Fruit fly (Drosophila melanogaster) whole organism, embryonic: ENCODE data around the gene CG14194.

Experiments
- ATbp ChIP-seq: fragments of 200-800 bp; sonication (Bioruptor generic); optimal IDR thresholded peaks from 2 replicates; lab custom pipeline; 2017; ENCODE audit warnings: missing biosample characterization, mild to moderate bottlenecking, missing genetic modification characterization, missing genetic modification reagents
- Aef1 ChIP-seq: fragments of 200-800 bp; sonication (Bioruptor generic); IDR thresholded peaks from 3 replicates; pipeline ENCODE4 v1.3.6; 2022; ENCODE audit warnings: missing biosample characterization, missing genetic modification characterization
- CG10366 ChIP-seq: fragments of 200-800 bp; sonication (Bioruptor generic); IDR thresholded peaks from 2 replicates; pipeline ENCODE4 v1.3.6; 2022; ENCODE audit warnings: missing biosample characterization, missing genetic modification characterization
- CG11456 ChIP-seq: fragments of 200-800 bp; sonication (Bioruptor generic); IDR thresholded peaks from 3 replicates; pipeline ENCODE4 v1.3.6; 2022; ENCODE audit warnings: missing biosample characterization, missing genetic modification characterization
- CG12219 ChIP-seq: fragments of 200-800 bp; sonication (Bioruptor generic); optimal IDR thresholded peaks from 3 replicates; lab custom pipeline; 2018; ENCODE audit warnings: missing biosample characterization, mild to moderate bottlenecking, missing genetic modification characterization
- CG12942 ChIP-seq: fragments of 200-800 bp; sonication (Bioruptor generic); optimal IDR thresholded peaks from 3 replicates; lab custom pipeline; 2016; ENCODE audit warnings: missing biosample characterization, missing genetic modification characterization
- CG14860 ChIP-seq: fragments of 200-800 bp; sonication (Bioruptor generic); IDR thresholded peaks from 3 replicates; pipeline ENCODE4 v1.3.6; 2022; ENCODE audit warnings: missing biosample characterization, missing genetic modification characterization; ENCODE audit not compliant: partially characterized antibody
- CG15479 ChIP-seq: fragments of 200-800 bp; sonication (Bioruptor generic); optimal IDR thresholded peaks from 3 replicates; lab custom pipeline; 2019; ENCODE audit warnings: missing biosample characterization, mild to moderate bottlenecking, missing genetic modification characterization, moderate library complexity
- CG15601 ChIP-seq: fragments of 200-800 bp; sonication (Bioruptor generic); optimal IDR thresholded peaks from 3 replicates; lab custom pipeline; 2019; ENCODE audit warnings: missing biosample characterization, mild to moderate bottlenecking, missing genetic modification characterization, moderate library complexity
- CG17612 ChIP-seq: fragments of 200-800 bp; sonication (Bioruptor generic); IDR thresholded peaks from 2 replicates; pipeline ENCODE4 v1.3.6; 2022; ENCODE audit warnings: missing biosample characterization, missing genetic modification characterization
- CG1832 ChIP-seq: fragments of 200-800 bp; sonication (Bioruptor generic); optimal IDR thresholded peaks from 2 replicates; lab custom pipeline; 2017; ENCODE audit warnings: missing biosample characterization, mild to moderate bottlenecking, missing genetic modification characterization, inconsistent platforms
- CG18599 ChIP-seq: fragments of 200-800 bp; sonication (Bioruptor generic); optimal IDR thresholded peaks from 3 replicates; lab custom pipeline; 2017; ENCODE audit warnings: missing biosample characterization, missing genetic modification characterization, mild to moderate bottlenecking, moderate library complexity, missing genetic modification reagents
- CG30431 ChIP-seq: fragments of 200-800 bp; sonication (Bioruptor generic); optimal IDR thresholded peaks from 2 replicates; lab custom pipeline; 2017; ENCODE audit warnings: missing biosample characterization, missing genetic modification characterization
- CG31365 ChIP-seq: fragments of 200-800 bp; sonication (Bioruptor generic); optimal IDR thresholded peaks from 2 replicates; lab custom pipeline; 2018; ENCODE audit warnings: missing biosample characterization, mild to moderate bottlenecking, missing genetic modification characterization
- CG4820 ChIP-seq: fragments of 200-800 bp; sonication (Bioruptor generic); optimal IDR thresholded peaks from 3 replicates; lab custom pipeline; 2016; ENCODE audit warnings: missing biosample characterization, missing genetic modification characterization
- CG6254 ChIP-seq: fragments of 200-800 bp; sonication (Bioruptor generic); optimal IDR thresholded peaks from 3 replicates; lab custom pipeline; 2017; ENCODE audit warnings: mild to moderate bottlenecking, missing biosample characterization, missing genetic modification reagents, missing genetic modification characterization
- CG7839 ChIP-seq: fragments of 200-800 bp; sonication (Bioruptor generic); optimal IDR thresholded peaks from 3 replicates; lab custom pipeline; 2018; ENCODE audit warnings: missing biosample characterization, mild to moderate bottlenecking, missing genetic modification characterization, moderate library complexity
- CG8290 ChIP-seq, 3 experiments: fragments of 200-800 bp; sonication (Bioruptor generic); optimal IDR thresholded peaks; 2 replicates each; lab custom pipeline; 2016 to 2019; ENCODE audit warnings: missing biosample characterization in 3 of 3, missing genetic modification characterization in 3 of 3, mild to moderate bottlenecking in 2 of 3, moderate library complexity in 1 of 3
- CHES-1-like ChIP-seq: fragments of 200-800 bp; sonication (Bioruptor generic); optimal IDR thresholded peaks from 2 replicates; lab custom pipeline; 2016; ENCODE audit warnings: missing biosample characterization, missing genetic modification characterization
- Dref ChIP-seq: fragments of 200-800 bp; sonication (Bioruptor generic); IDR thresholded peaks from 2 replicates; pipeline ENCODE4 v1.3.6; 2022; ENCODE audit warnings: missing biosample characterization, missing genetic modification characterization
- GATAe ChIP-seq: fragments of 200-800 bp; sonication (Bioruptor generic); conservative IDR thresholded peaks from 2 replicates; pipeline ENCODE4 v1.3.6; 2022; ENCODE audit warnings: missing biosample characterization, missing genetic modification characterization
- HmgD ChIP-seq: fragments of 200-800 bp; sonication (Bioruptor generic); optimal IDR thresholded peaks from 3 replicates; lab custom pipeline; 2016; ENCODE audit warnings: missing biosample characterization, missing genetic modification characterization
- Hmr ChIP-seq: fragments of 200-800 bp; sonication (Bioruptor generic); optimal IDR thresholded peaks from 3 replicates; lab custom pipeline; 2017; ENCODE audit warnings: mild to moderate bottlenecking, missing biosample characterization, missing genetic modification reagents, missing genetic modification characterization
- Lpt ChIP-seq: fragments of >200 bp; optimal IDR thresholded peaks from 2 replicates; lab custom pipeline; 2018; ENCODE audit warnings: missing biosample characterization, missing genetic modification characterization
- Ptx1 ChIP-seq: fragments of 200-800 bp; sonication (Bioruptor generic); IDR thresholded peaks from 2 replicates; pipeline ENCODE4 v1.3.6; 2022; ENCODE audit warnings: missing biosample characterization, missing genetic modification characterization
- Ravus ChIP-seq: fragments of 200-800 bp; sonication (Bioruptor generic); IDR thresholded peaks from 2 replicates; pipeline ENCODE4 v1.3.6; 2022; ENCODE audit warnings: missing biosample characterization, missing genetic modification characterization
- Side ChIP-seq: fragments of 200-800 bp; sonication (Bioruptor generic); optimal IDR thresholded peaks from 2 replicates; lab custom pipeline; 2016; ENCODE audit warnings: missing biosample characterization, missing genetic modification characterization
- Sox100B ChIP-seq: fragments of 200-800 bp; sonication (Bioruptor generic); optimal IDR thresholded peaks from 3 replicates; lab custom pipeline; 2018; ENCODE audit warnings: missing biosample characterization, mild to moderate bottlenecking, missing genetic modification characterization
- Taf1 ChIP-seq: fragments of 200-800 bp; sonication (Bioruptor generic); IDR thresholded peaks from 2 replicates; pipeline ENCODE4 v1.3.6; 2022; ENCODE audit warnings: missing biosample characterization, missing genetic modification characterization
- crc ChIP-seq: fragments of 200-800 bp; sonication (Bioruptor generic); optimal IDR thresholded peaks from 2 replicates; lab custom pipeline; 2016; ENCODE audit warnings: missing biosample characterization, missing genetic modification characterization
- dmrt11E ChIP-seq: fragments of 200-800 bp; sonication (Bioruptor generic); optimal IDR thresholded peaks from 3 replicates; lab custom pipeline; 2018; ENCODE audit warnings: missing biosample characterization, mild to moderate bottlenecking, missing genetic modification characterization, moderate library complexity
- grau ChIP-seq: fragments of 200-800 bp; optimal IDR thresholded peaks from 3 replicates; lab custom pipeline; 2019; ENCODE audit warnings: missing biosample characterization, mild to moderate bottlenecking, missing genetic modification characterization, moderate library complexity
- ham ChIP-seq: fragments of 200-800 bp; sonication (Bioruptor generic); IDR thresholded peaks from 2 replicates; pipeline ENCODE4 v1.3.6; 2022; ENCODE audit warnings: missing biosample characterization, missing genetic modification characterization
- lola ChIP-seq, 3 experiments: fragments of >200 bp in 2 of 3; fragments of 200-800 bp in 1 of 3; sonication (Bioruptor generic) in 1 of 3; optimal IDR thresholded peaks; 2 replicates each; lab custom pipeline; 2017 to 2019; ENCODE audit warnings: missing biosample characterization in 3 of 3, missing genetic modification characterization in 3 of 3, mild to moderate bottlenecking in 1 of 3, moderate library complexity in 1 of 3
- mld ChIP-seq: fragments of 200-800 bp; sonication (Bioruptor generic); IDR thresholded peaks from 3 replicates; pipeline ENCODE4 v1.3.6; 2022; ENCODE audit warnings: missing biosample characterization, missing genetic modification characterization; ENCODE audit not compliant: partially characterized antibody
- nau ChIP-seq: fragments of 200-800 bp; sonication (Bioruptor generic); optimal IDR thresholded peaks from 3 replicates; lab custom pipeline; 2017; ENCODE audit warnings: missing biosample characterization, mild to moderate bottlenecking, missing genetic modification characterization, missing genetic modification reagents
- nerfin-1 ChIP-seq: fragments of 200-800 bp; sonication (Bioruptor generic); optimal IDR thresholded peaks from 3 replicates; lab custom pipeline; 2019; ENCODE audit warnings: missing biosample characterization, mild to moderate bottlenecking, missing genetic modification characterization, moderate library complexity
- nerfin-2 ChIP-seq: fragments of 200-800 bp; sonication (Bioruptor generic); IDR thresholded peaks from 2 replicates; pipeline ENCODE4 v1.3.6; 2022; ENCODE audit warnings: missing biosample characterization, missing genetic modification characterization; ENCODE audit not compliant: partially characterized antibody
- org-1 ChIP-seq: fragments of 200-800 bp; sonication (Bioruptor generic); optimal IDR thresholded peaks from 2 replicates; lab custom pipeline; 2017; ENCODE audit warnings: missing biosample characterization, missing genetic modification characterization
- prd ChIP-seq, 3 experiments: fragments of >200 bp in 2 of 3; fragments of 200-800 bp in 1 of 3; sonication (Bioruptor generic) in 1 of 3; optimal IDR thresholded peaks in 2 of 3; IDR thresholded peaks in 1 of 3; 2 replicates in 2 of 3; 3 replicates in 1 of 3; pipeline versions ENCODE4 v1.3.6 to Lab custom; 2017 to 2022; ENCODE audit warnings: missing biosample characterization in 1 of 3, missing genetic modification characterization in 1 of 3
- repo ChIP-seq: fragments of 200-800 bp; sonication (Bioruptor generic); optimal IDR thresholded peaks from 2 replicates; lab custom pipeline; 2016; ENCODE audit warnings: missing biosample characterization, missing genetic modification characterization
- sens-2 ChIP-seq: fragments of 200-800 bp; sonication (Bioruptor generic); IDR thresholded peaks from 2 replicates; pipeline ENCODE4 v1.3.6; 2022; ENCODE audit warnings: missing biosample characterization, missing genetic modification characterization
- tin ChIP-seq: fragments of 200-800 bp; sonication (Bioruptor generic); optimal IDR thresholded peaks from 3 replicates; lab custom pipeline; 2016; ENCODE audit warnings: missing biosample characterization, missing genetic modification characterization
- tup ChIP-seq: fragments of 200-800 bp; sonication (Bioruptor generic); optimal IDR thresholded peaks from 2 replicates; lab custom pipeline; 2016; ENCODE audit warnings: missing biosample characterization, mild to moderate bottlenecking, missing genetic modification characterization, moderate library complexity
- tx ChIP-seq: fragments of 200-800 bp; sonication (Bioruptor generic); optimal IDR thresholded peaks from 2 replicates; lab custom pipeline; 2016; ENCODE audit warnings: missing biosample characterization, missing genetic modification characterization
- wdn ChIP-seq: fragments of 200-800 bp; sonication (Bioruptor generic); IDR thresholded peaks from 2 replicates; pipeline ENCODE4 v1.3.6; 2022; ENCODE audit warnings: missing biosample characterization, missing genetic modification characterization
- z ChIP-seq: fragments of 200-800 bp; sonication (Bioruptor generic); IDR thresholded peaks from 3 replicates; pipeline ENCODE4 v1.3.6; 2022; ENCODE audit warnings: missing biosample characterization, missing genetic modification characterization
- zfh2 ChIP-seq: fragments of 200-800 bp; sonication (Bioruptor generic); optimal IDR thresholded peaks from 2 replicates; lab custom pipeline; 2016; ENCODE audit warnings: missing biosample characterization, missing genetic modification characterization

The CG14194 gene

DNA sequence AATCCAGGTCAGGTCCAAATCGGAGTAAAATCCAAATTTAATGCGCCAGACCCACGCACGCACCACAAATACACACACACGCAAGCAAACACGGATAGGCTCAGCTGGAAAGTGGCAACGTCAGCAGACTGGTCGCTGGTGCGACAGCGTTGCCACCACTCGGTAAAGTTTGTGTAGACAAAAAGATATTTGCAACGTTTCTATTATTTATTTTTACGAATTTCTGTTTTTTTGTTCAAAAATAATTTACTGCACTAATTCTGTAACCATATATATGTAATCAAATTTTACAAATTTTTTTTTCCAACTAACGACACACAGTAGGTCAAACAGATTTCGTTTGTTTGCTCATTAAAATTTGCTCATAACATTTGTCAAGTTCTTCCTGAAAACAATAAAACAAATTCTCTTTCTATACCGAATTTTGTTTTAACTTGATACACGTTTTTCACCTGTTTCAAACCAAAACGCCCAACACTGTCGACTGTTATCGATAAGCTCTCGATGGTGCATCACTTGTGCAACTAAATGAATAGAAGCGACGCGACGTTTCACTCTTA lies 13.6 kb upstream of the CG14194 start, which contains the start of the genes CG7556 and CG7453 (continued):
- no peak for TF ChIP-seq GATAe (GFP tag; lab: Robert Waterston, UW)
- peak; percentile 66 for TF ChIP-seq Side (GFP tag; lab: Kevin White, UChicago)
- TF ChIP-seq Ravus (GFP tag; lab: Robert Waterston, UW) = no peak
- TF ChIP-seq wdn (GFP tag; lab: Robert Waterston, UW) = 0 out of 2 replicates have a peak, but pooled peaks have one; percentile 17
- TF ChIP-seq nau (GFP tag; lab: Kevin White, UChicago) = peak; percentile 34
- peak; percentile 76 for TF ChIP-seq grau (tag; lab: Kevin White, UChicago)
- no peak for TF ChIP-seq ham
- TF ChIP-seq CG12942 = peak; percentile 66
- TF ChIP-seq sens-2 (GFP tag; lab: Robert Waterston, UW) = no peak
- peak; percentile 54 for TF ChIP-seq Dref (GFP tag; lab: Robert Waterston, UW)
- peak; percentile 45 for TF ChIP-seq CG30431 (GFP tag; lab: Kevin White, UChicago)
- TF ChIP-seq CG6254 (GFP tag; lab: Kevin White, UChicago) = no peak
- TF ChIP-seq Ptx1 (GFP tag; lab: Robert Waterston, UW) = peak; percentile 73
- TF ChIP-seq Hmr (GFP tag; lab: Kevin White, UChicago) = peak; percentile 71
- peak; percentile 28 for TF ChIP-seq HmgD (GFP tag; lab: Kevin White, UChicago)
- peak; percentile 73 for TF ChIP-seq dmrt11E (tag; lab: Kevin White, UChicago)
- no peak for TF ChIP-seq ATbp (GFP tag; lab: Kevin White, UChicago)
- TF ChIP-seq nerfin-2 (GFP tag; lab: Robert Waterston, UW) = no peak
- TF ChIP-seq tx (GFP tag; lab: Kevin White, UChicago) = peak; percentile 82
- no peak for TF ChIP-seq CG31365 (tag; lab: Kevin White, UChicago)
- TF ChIP-seq CG15479 (GFP tag; lab: Kevin White, UChicago) = peak; percentile 31
- TF ChIP-seq zfh2 (GFP tag; lab: Kevin White, UChicago) = peak; percentile 83
- no peak for TF ChIP-seq CG1832 (GFP tag; lab: Kevin White, UChicago)
- no peak for TF ChIP-seq z (GFP tag; lab: Robert Waterston, UW)
- TF ChIP-seq Sox100B = peak; percentile 77
- peak; percentile 78 for TF ChIP-seq tin (GFP tag; lab: Kevin White, UChicago)
- no peak for TF ChIP-seq CG17612 (GFP tag; lab: Robert Waterston, UW)
- TF ChIP-seq mld (GFP tag; lab: Robert Waterston, UW) = no peak
- no peak for TF ChIP-seq prd (optimal IDR thresholded peaks at IDR 0.05; lab: Kevin White, UChicago)
- peak; percentile 71 for TF ChIP-seq prd (GFP tag; IDR thresholded peaks at IDR 0.05; lab: Robert Waterston, UW)
- no peak for TF ChIP-seq Lpt (GFP tag; lab: Kevin White, UChicago)
- TF ChIP-seq repo (GFP tag; lab: Kevin White, UChicago) = peak; percentile 55
- peak; percentile 60 for TF ChIP-seq CG4820 (GFP tag; lab: Kevin White, UChicago)
- peak; percentile 33 for TF ChIP-seq tup (GFP tag; lab: Kevin White, UChicago)
- TF ChIP-seq lola (GFP tag; optimal IDR thresholded peaks at IDR 0.05; lab: Kevin White, UChicago) = peak in 1 of 3 experiments; percentile 80
- TF ChIP-seq nerfin-1 (tag; lab: Kevin White, UChicago) = peak; percentile 57
- TF ChIP-seq org-1 (GFP tag; lab: Kevin White, UChicago) = peak; percentile 22
- TF ChIP-seq crc (GFP tag; lab: Kevin White, UChicago) = peak; percentile 18
- TF ChIP-seq CG10366 (GFP tag; lab: Robert Waterston, UW) = peak; percentile 51
- peak; percentile 74 for TF ChIP-seq CG18599 (GFP tag; lab: Kevin White, UChicago)
- peak; percentile 52 for TF ChIP-seq CG8290 (GFP tag; optimal IDR thresholded peaks at IDR 0.05; lab: Kevin White, UChicago)
- TF ChIP-seq CG8290 (tag; optimal IDR thresholded peaks at IDR 0.05; lab: Kevin White, UChicago) = peak in 1 of 2 experiments; percentile 27
- peak; percentile 76 for TF ChIP-seq CG7839
- TF ChIP-seq CG11456 (GFP tag; lab: Robert Waterston, UW) = no peak; the same call in 2 of the 3 replicates
- TF ChIP-seq CG14860 (GFP tag; lab: Robert Waterston, UW) = no peak
- TF ChIP-seq CG15601 = peak; percentile 68
- TF ChIP-seq CHES-1-like (GFP tag; lab: Kevin White, UChicago) = peak; percentile 82
- TF ChIP-seq Taf1 (GFP tag; lab: Robert Waterston, UW) = 0 out of 2 replicates have a peak, but pooled peaks have one; percentile 32
- peak; percentile 47 for TF ChIP-seq CG12219 (GFP tag; lab: Kevin White, UChicago)
- peak; percentile 55 for TF ChIP-seq Aef1
